Worm (Caenorhabditis elegans) whole organism, L4 larva: ENCODE measurements around the gene F54F2.7.

Experiments used
- F10B5.3 ChIP-seq: sonication (generic microtip); optimal IDR thresholded peaks from 2 replicates; lab custom pipeline; 2016; ENCODE audit warnings: mild to moderate bottlenecking, missing genetic modification characterization, missing compliant biosample characterization
- F26F4.8 ChIP-seq: fragments of 200-800 bp; sonication (Bioruptor generic); conservative IDR thresholded peaks from 2 replicates; pipeline ENCODE4 v1.3.6; 2022; ENCODE audit warnings: missing genetic modification characterization, missing compliant biosample characterization
- F37D6.2 ChIP-seq: sonication (generic microtip); optimal IDR thresholded peaks from 2 replicates; lab custom pipeline; 2016; ENCODE audit warnings: mild to moderate bottlenecking, missing genetic modification characterization, missing compliant biosample characterization
- T20F7.1 ChIP-seq: fragments of 200-800 bp; sonication (Bioruptor generic); optimal IDR thresholded peaks from 2 replicates; lab custom pipeline; 2018; ENCODE audit warnings: mild to moderate bottlenecking, missing genetic modification characterization, missing compliant biosample characterization
- Y5F2A.4 ChIP-seq: fragments of 200-800 bp; sonication (Bioruptor generic); optimal IDR thresholded peaks from 2 replicates; lab custom pipeline; 2018; ENCODE audit warnings: mild to moderate bottlenecking, missing genetic modification characterization, missing compliant biosample characterization
- Y75B8A.6 ChIP-seq: fragments of 200-800 bp; sonication (Bioruptor generic); IDR thresholded peaks from 2 replicates; pipeline ENCODE4 v1.3.6; 2022; ENCODE audit warnings: missing genetic modification reagents, missing genetic modification characterization, missing compliant biosample characterization
- aha-1 ChIP-seq: fragments of 150-350 bp; peaks from one replicate; lab custom pipeline; 2014; ENCODE audit warnings: missing biosample characterization, missing genetic modification characterization
- attf-4 ChIP-seq: sonication (generic microtip); optimal IDR thresholded peaks from 3 replicates; lab custom pipeline; 2017; ENCODE audit warnings: missing biosample characterization, missing genetic modification characterization
- ceh-20 ChIP-seq: fragments of 200-800 bp; sonication (Bioruptor generic); IDR thresholded peaks from 2 replicates; pipeline ENCODE4 v1.3.6; 2022; ENCODE audit warnings: missing genetic modification reagents, missing genetic modification characterization, missing compliant biosample characterization
- ceh-32 ChIP-seq: sonication (generic microtip); optimal IDR thresholded peaks from 2 replicates; lab custom pipeline; 2016; ENCODE audit warnings: mild to moderate bottlenecking, missing genetic modification characterization, missing compliant biosample characterization; ENCODE audit not compliant: poor library complexity
- cey-2 ChIP-seq: sonication (generic microtip); optimal IDR thresholded peaks from 3 replicates; lab custom pipeline; 2017; ENCODE audit warnings: missing genetic modification characterization, mild to moderate bottlenecking, missing compliant biosample characterization, antibody characterized with exemption, borderline replicate concordance; ENCODE audit not compliant: insufficient read depth
- daf-12 ChIP-seq: fragments of 150-350 bp; optimal IDR thresholded peaks from 2 replicates; lab custom pipeline; 2014; ENCODE audit warnings: missing biosample characterization, missing genetic modification reagents, missing genetic modification characterization
- daf-19 ChIP-seq: fragments of 200-800 bp; sonication (Bioruptor generic); conservative IDR thresholded peaks from 2 replicates; pipeline ENCODE4 v1.3.6; 2022; ENCODE audit warnings: missing genetic modification characterization, missing compliant biosample characterization
- daf-8 ChIP-seq: fragments of 200-800 bp; sonication (Bioruptor generic); IDR thresholded peaks from 2 replicates; pipeline ENCODE4 v1.3.6; 2022; ENCODE audit warnings: missing genetic modification characterization, missing compliant biosample characterization
- dpl-1 ChIP-seq: fragments of 150-350 bp; optimal IDR thresholded peaks from 2 replicates; lab custom pipeline; 2014; ENCODE audit warnings: missing biosample characterization, missing genetic modification reagents, missing genetic modification characterization
- egl-27 ChIP-seq: sonication (generic microtip); optimal IDR thresholded peaks from 3 replicates; lab custom pipeline; 2017; ENCODE audit warnings: missing biosample characterization, missing genetic modification reagents, missing genetic modification characterization
- gei-8 ChIP-seq: fragments of 200-800 bp; sonication (Bioruptor generic); optimal IDR thresholded peaks from 2 replicates; lab custom pipeline; 2018; ENCODE audit warnings: mild to moderate bottlenecking, missing genetic modification characterization, missing compliant biosample characterization
- hif-1 ChIP-seq, 2 experiments: sonication (generic microtip); optimal IDR thresholded peaks; 2 replicates each; lab custom pipeline; 2016 to 2017; ENCODE audit warnings: missing compliant biosample characterization in 2 of 2, missing genetic modification characterization in 2 of 2, missing genetic modification reagents in 2 of 2, missing genotype in 2 of 2, mild to moderate bottlenecking in 1 of 2
- jun-1 ChIP-seq: fragments of 150-350 bp; optimal IDR thresholded peaks from 2 replicates; lab custom pipeline; 2014; ENCODE audit warnings: missing biosample characterization, missing genetic modification reagents, missing genetic modification characterization
- lim-7 ChIP-seq: fragments of 200-800 bp; sonication (Bioruptor generic); IDR thresholded peaks from 2 replicates; pipeline ENCODE4 v1.3.6; 2022; ENCODE audit warnings: missing genetic modification characterization, missing compliant biosample characterization
- lin-15B ChIP-seq: fragments of 150-350 bp; sonication (generic microtip); optimal IDR thresholded peaks from 3 replicates; lab custom pipeline; 2014; ENCODE audit warnings: missing biosample characterization, missing genetic modification characterization
- lin-29 ChIP-seq: fragments of 200-800 bp; sonication (Bioruptor generic); IDR thresholded peaks from 2 replicates; pipeline ENCODE4 v1.3.6; 2022; ENCODE audit warnings: missing genetic modification reagents, missing genetic modification characterization, missing compliant biosample characterization
- lir-3 ChIP-seq: sonication (generic microtip); optimal IDR thresholded peaks from 2 replicates; lab custom pipeline; 2016; ENCODE audit warnings: mild to moderate bottlenecking, missing genetic modification characterization, missing compliant biosample characterization
- madf-9 ChIP-seq: fragments of 200-800 bp; sonication (Bioruptor generic); conservative IDR thresholded peaks from 2 replicates; pipeline ENCODE4 v1.3.6; 2022; ENCODE audit warnings: missing genetic modification reagents, missing genetic modification characterization, missing compliant biosample characterization
- mdt-29 ChIP-seq: fragments of 200-800 bp; sonication (Bioruptor generic); IDR thresholded peaks from 2 replicates; pipeline ENCODE4 v1.3.6; 2022; ENCODE audit warnings: missing genetic modification reagents, missing genetic modification characterization, missing compliant biosample characterization
- mxl-2 ChIP-seq: fragments of 200-800 bp; sonication (Bioruptor generic); conservative IDR thresholded peaks from 2 replicates; pipeline ENCODE4 v1.3.6; 2022; ENCODE audit warnings: missing genetic modification reagents, missing genetic modification characterization, missing compliant biosample characterization
- mxl-3 ChIP-seq: fragments of 200-800 bp; sonication (Bioruptor generic); optimal IDR thresholded peaks from 2 replicates; lab custom pipeline; 2018; ENCODE audit warnings: mild to moderate bottlenecking, missing genetic modification characterization, missing compliant biosample characterization
- nhr-102 ChIP-seq: sonication (generic microtip); optimal IDR thresholded peaks from 2 replicates; lab custom pipeline; 2016; ENCODE audit warnings: mild to moderate bottlenecking, missing genetic modification characterization, moderate library complexity, missing compliant biosample characterization
- nhr-11 ChIP-seq: fragments of 150-350 bp; optimal IDR thresholded peaks from 2 replicates; lab custom pipeline; 2014; ENCODE audit warnings: missing biosample characterization, missing genetic modification characterization
- nhr-25 ChIP-seq: sonication (generic microtip); optimal IDR thresholded peaks from 2 replicates; lab custom pipeline; 2017; ENCODE audit warnings: missing genetic modification characterization, mild to moderate bottlenecking, missing compliant biosample characterization, antibody characterized with exemption, moderate library complexity, borderline replicate concordance; ENCODE audit not compliant: insufficient read depth
- nhr-48 ChIP-seq: sonication (generic microtip); optimal IDR thresholded peaks from 2 replicates; lab custom pipeline; 2016; ENCODE audit warnings: mild to moderate bottlenecking, missing genetic modification characterization, missing compliant biosample characterization
- nhr-76 ChIP-seq: fragments of 150-350 bp; optimal IDR thresholded peaks from 2 replicates; lab custom pipeline; 2014; ENCODE audit warnings: missing biosample characterization, missing genetic modification characterization
- saeg-2 ChIP-seq: fragments of 200-800 bp; sonication (Bioruptor generic); IDR thresholded peaks from 2 replicates; pipeline ENCODE4 v1.3.6; 2022; ENCODE audit warnings: missing genetic modification reagents, missing genetic modification characterization, missing compliant biosample characterization
- set-16 ChIP-seq: fragments of 200-800 bp; sonication (Bioruptor generic); IDR thresholded peaks from 2 replicates; pipeline ENCODE4 v1.3.6; 2022; ENCODE audit warnings: missing genetic modification reagents, missing genetic modification characterization, missing compliant biosample characterization
- snpc-1.2 ChIP-seq: fragments of 200-800 bp; sonication (Bioruptor generic); IDR thresholded peaks from 2 replicates; pipeline ENCODE4 v1.3.6; 2022; ENCODE audit warnings: missing genetic modification reagents, missing genetic modification characterization, missing compliant biosample characterization
- snpc-4 ChIP-seq: fragments of 150-350 bp; optimal IDR thresholded peaks from 2 replicates; lab custom pipeline; 2014; ENCODE audit warnings: missing biosample characterization, missing genetic modification characterization
- spr-1 ChIP-seq: sonication (generic microtip); optimal IDR thresholded peaks from 2 replicates; lab custom pipeline; 2016; ENCODE audit warnings: mild to moderate bottlenecking, missing genetic modification characterization, missing compliant biosample characterization
- spr-3 ChIP-seq: fragments of 200-800 bp; sonication (Bioruptor generic); optimal IDR thresholded peaks from 2 replicates; lab custom pipeline; 2018; ENCODE audit warnings: mild to moderate bottlenecking, missing genetic modification characterization, missing compliant biosample characterization
- unc-130 ChIP-seq: sonication (generic microtip); optimal IDR thresholded peaks from 2 replicates; lab custom pipeline; 2016; ENCODE audit warnings: missing genetic modification reagents, missing genetic modification characterization, missing compliant biosample characterization
- unc-39 ChIP-seq: sonication (generic microtip); optimal IDR thresholded peaks from 2 replicates; lab custom pipeline; 2017; ENCODE audit warnings: missing biosample characterization, missing genetic modification characterization
- unc-62 ChIP-seq, 3 experiments: fragments of 150-350 bp in 1 of 3; sonication (generic microtip); optimal IDR thresholded peaks in 2 of 3; peaks in 1 of 3; 1 replicate in 1 of 3; 2 replicates in 2 of 3; lab custom pipeline; 2014 to 2017; ENCODE audit warnings: missing biosample characterization in 3 of 3, missing genetic modification characterization in 3 of 3, missing genetic modification reagents in 3 of 3, missing genotype in 1 of 3
- zip-11 ChIP-seq: fragments of 200-800 bp; sonication (Bioruptor generic); IDR thresholded peaks from 2 replicates; pipeline ENCODE4 v1.3.6; 2022; ENCODE audit warnings: missing genetic modification characterization, missing compliant biosample characterization

F54F2.7 gene

ce11 chrIII:8801864-8802818, 5.0 kb downstream of the F54F2.7 start (continued):
- no peak for TF ChIP-seq daf-12 (tag; lab: Kevin White, UChicago)
- TF ChIP-seq Y5F2A.4 (GFP tag; lab: Kevin White, UChicago), result no peak
- TF ChIP-seq lin-15B (tag; lab: Kevin White, UChicago), result no peak
- TF ChIP-seq egl-27 (tag; lab: Kevin White, UChicago), result peak; percentile 92
- peak; percentile 44; the same call in 1 of the 2 replicates for TF ChIP-seq lin-29 (GFP tag; lab: Robert Waterston, UW)
- TF ChIP-seq cey-2 (tag; lab: Kevin White, UChicago), result peak; percentile 88
- TF ChIP-seq Y75B8A.6, result peak; percentile 17; the same call in 1 of the 2 replicates
- TF ChIP-seq unc-130 (GFP tag; lab: Kevin White, UChicago), result peak; percentile 27
- peak; percentile 7 for TF ChIP-seq snpc-4 (tag; lab: Kevin White, UChicago)
- TF ChIP-seq daf-19 (GFP tag; lab: Robert Waterston, UW), result 0 out of 2 replicates have a peak, but pooled peaks have one; percentile 58
- TF ChIP-seq spr-3, result peak; percentile 21
- peak; percentile 77; the same call in 1 of the 2 replicates for TF ChIP-seq set-16 (GFP tag; lab: Robert Waterston, UW)
- peak; percentile 58 for TF ChIP-seq dpl-1
- TF ChIP-seq ceh-20 (GFP tag; lab: Robert Waterston, UW), result peak; percentile 73
- TF ChIP-seq ceh-32 (tag; lab: Kevin White, UChicago), result peak; percentile 55
- peak; percentile 96 for TF ChIP-seq nhr-11 (tag; lab: Kevin White, UChicago)
- TF ChIP-seq jun-1 (tag; lab: Kevin White, UChicago), result peak; percentile 94
- peak; percentile 95 for TF ChIP-seq nhr-48 (tag; lab: Kevin White, UChicago)
- TF ChIP-seq T20F7.1 (GFP tag; lab: Kevin White, UChicago), result peak; percentile 87
- TF ChIP-seq gei-8 (GFP tag; lab: Kevin White, UChicago), result peak; percentile 94
- TF ChIP-seq nhr-102 (tag; lab: Kevin White, UChicago), result peak; percentile 94
- TF ChIP-seq lir-3 (tag; lab: Kevin White, UChicago), result peak; percentile 8
- TF ChIP-seq daf-8, result no peak
- peak; percentile 82 for TF ChIP-seq saeg-2
- peak; percentile 86 for TF ChIP-seq mxl-3 (GFP tag; lab: Kevin White, UChicago)
- no peak for TF ChIP-seq unc-39
- TF ChIP-seq nhr-25 (tag; lab: Kevin White, UChicago), result peak; percentile 92
- TF ChIP-seq zip-11 (GFP tag; lab: Robert Waterston, UW), result no peak
- TF ChIP-seq mxl-2 (GFP tag; lab: Robert Waterston, UW), result peak; percentile 82
- peak; percentile 29; the same call in 1 of the 2 replicates for TF ChIP-seq snpc-1.2 (GFP tag; lab: Robert Waterston, UW)
- peak; percentile 87 to 98 for TF ChIP-seq hif-1 (tag; optimal IDR thresholded peaks at IDR 0.05; lab: Kevin White, UChicago)
- TF ChIP-seq madf-9 (GFP tag; lab: Robert Waterston, UW), result no peak; the same call in 1 of the 2 replicates
- TF ChIP-seq F26F4.8 (GFP tag; lab: Robert Waterston, UW), result no peak

ce11 chrIII:8801352-8801863, 5.7 kb downstream of the F54F2.7 start:
- TF ChIP-seq F37D6.2 (tag; lab: Kevin White, UChicago), result no peak
- no peak for TF ChIP-seq Y75B8A.6
- no peak for TF ChIP-seq unc-39
- no peak for TF ChIP-seq spr-1 (tag; lab: Kevin White, UChicago)
- TF ChIP-seq mxl-2 (GFP tag; lab: Robert Waterston, UW), result 0 out of 2 replicates have a peak, but pooled peaks have one; percentile 39
- TF ChIP-seq lim-7, result no peak
- TF ChIP-seq attf-4 (tag; lab: Kevin White, UChicago), result no peak
- no peak for TF ChIP-seq spr-3
- no peak for TF ChIP-seq daf-12 (tag; lab: Kevin White, UChicago)
- TF ChIP-seq nhr-76, result no peak
- no peak for TF ChIP-seq mdt-29 (GFP tag; lab: Robert Waterston, UW)
- peak; percentile 94 for TF ChIP-seq aha-1 (tag; lab: Kevin White, UChicago)
- peak; percentile 78; the same call in 1 of the 2 replicates for TF ChIP-seq set-16 (GFP tag; lab: Robert Waterston, UW)
- peak in 1 of 2 experiments; percentile 40 for TF ChIP-seq unc-62 (GFP tag; optimal IDR thresholded peaks at IDR 0.05 in 1 of 2; lab: Kevin White, UChicago)
- no peak for TF ChIP-seq unc-62 (tag; optimal IDR thresholded peaks at IDR 0.05; lab: Kevin White, UChicago)
- no peak for TF ChIP-seq F10B5.3 (tag; lab: Kevin White, UChicago)
